Worm (Caenorhabditis elegans): ENCODE data around the gene gcy-34.

ce11 chrV:13389454-13389853 is 3.8 kb upstream of the gcy-34 start:
- TF ChIP-seq nfya-1 (tag; optimal IDR thresholded peaks at IDR 0.05) = no peak
- TF ChIP-seq pqm-1 (tag; optimal IDR thresholded peaks at IDR 0.05) = no peak
- no peak for TF ChIP-seq dve-1 (tag; optimal IDR thresholded peaks at IDR 0.05)
- TF ChIP-seq ceh-48 (tag; optimal IDR thresholded peaks at IDR 0.05) = no peak
- TF ChIP-seq nhr-11 (tag; optimal IDR thresholded peaks at IDR 0.05) = no peak
- no peak for TF ChIP-seq ets-4 (tag; optimal IDR thresholded peaks at IDR 0.05)
- no peak for TF ChIP-seq ama-1 (optimal IDR thresholded peaks at IDR 0.05)
- no peak for TF ChIP-seq pha-2 (tag; optimal IDR thresholded peaks at IDR 0.05)
- no peak for TF ChIP-seq hlh-13 (GFP tag; optimal IDR thresholded peaks at IDR 0.05)
- no peak for TF ChIP-seq ceh-18 (tag; optimal IDR thresholded peaks at IDR 0.05)
- no peak for TF ChIP-seq F13H6.1 (tag; optimal IDR thresholded peaks at IDR 0.05)
- TF ChIP-seq ceh-45 (GFP tag; IDR thresholded peaks at IDR 0.05) = no peak
